Fruit fly (Drosophila melanogaster) whole organism, embryonic: Measurements from ENCODE around the gene Aldh.

Source experiments
- ATbp ChIP-seq: fragments of 200-800 bp; sonication (Bioruptor generic); optimal IDR thresholded peaks from 2 replicates; lab custom pipeline; 2017; ENCODE audit warnings: missing biosample characterization, mild to moderate bottlenecking, missing genetic modification characterization, missing genetic modification reagents
- Abd-B ChIP-seq: fragments of 200-800 bp; sonication (Bioruptor generic); optimal IDR thresholded peaks from 2 replicates; lab custom pipeline; 2018; ENCODE audit warnings: missing biosample characterization, mild to moderate bottlenecking, missing genetic modification characterization, moderate library complexity
- Blimp-1 ChIP-seq: fragments of 200-800 bp; sonication (Bioruptor generic); optimal IDR thresholded peaks from 3 replicates; lab custom pipeline; 2018; ENCODE audit warnings: missing biosample characterization, missing genetic modification characterization, mild to moderate bottlenecking, moderate library complexity, missing genetic modification reagents
- CG10565 ChIP-seq: fragments of 200-800 bp; sonication (Bioruptor generic); optimal IDR thresholded peaks from 3 replicates; lab custom pipeline; 2016; ENCODE audit warnings: missing biosample characterization, mild to moderate bottlenecking, missing genetic modification characterization
- CG11695 ChIP-seq: fragments of 200-800 bp; sonication (Bioruptor generic); IDR thresholded peaks from 3 replicates; pipeline ENCODE4 v1.3.6; 2022; ENCODE audit warnings: missing biosample characterization, missing genetic modification characterization
- CG11696 ChIP-seq: fragments of 200-800 bp; sonication (Bioruptor generic); IDR thresholded peaks from 2 replicates; pipeline ENCODE4 v1.3.6; 2022; ENCODE audit warnings: missing biosample characterization, missing genetic modification characterization
- CG12104 ChIP-seq: fragments of 200-800 bp; sonication (Bioruptor generic); optimal IDR thresholded peaks from 3 replicates; lab custom pipeline; 2016; ENCODE audit warnings: missing biosample characterization, missing genetic modification characterization
- CG12769 ChIP-seq: fragments of 200-800 bp; sonication (Bioruptor generic); optimal IDR thresholded peaks from 2 replicates; lab custom pipeline; 2019; ENCODE audit warnings: missing biosample characterization, mild to moderate bottlenecking, missing genetic modification characterization, moderate library complexity
- CG14667 ChIP-seq: fragments of 200-800 bp; sonication (Bioruptor generic); IDR thresholded peaks from 2 replicates; pipeline ENCODE4 v1.3.6; 2022; ENCODE audit warnings: missing biosample characterization, missing genetic modification characterization
- CG14860 ChIP-seq: fragments of 200-800 bp; sonication (Bioruptor generic); IDR thresholded peaks from 3 replicates; pipeline ENCODE4 v1.3.6; 2022; ENCODE audit warnings: missing biosample characterization, missing genetic modification characterization; ENCODE audit not compliant: partially characterized antibody
- CG15696 ChIP-seq: fragments of 200-800 bp; sonication (Bioruptor generic); optimal IDR thresholded peaks from 2 replicates; lab custom pipeline; 2019; ENCODE audit warnings: missing biosample characterization, mild to moderate bottlenecking, missing genetic modification characterization, moderate library complexity
- CG1602 ChIP-seq: fragments of 200-800 bp; sonication (Bioruptor generic); optimal IDR thresholded peaks from 3 replicates; lab custom pipeline; 2016; ENCODE audit warnings: missing biosample characterization, missing genetic modification characterization
- CG17359 ChIP-seq: fragments of 200-800 bp; sonication (Bioruptor generic); optimal IDR thresholded peaks from 3 replicates; lab custom pipeline; 2018; ENCODE audit warnings: missing biosample characterization, mild to moderate bottlenecking, missing genetic modification characterization, moderate library complexity
- CG17361 ChIP-seq: fragments of 200-800 bp; sonication (Bioruptor generic); IDR thresholded peaks from 3 replicates; pipeline ENCODE4 v1.3.6; 2022; ENCODE audit warnings: missing biosample characterization, missing genetic modification characterization
- CG17612 ChIP-seq: fragments of 200-800 bp; sonication (Bioruptor generic); IDR thresholded peaks from 2 replicates; pipeline ENCODE4 v1.3.6; 2022; ENCODE audit warnings: missing biosample characterization, missing genetic modification characterization
- CG2875 ChIP-seq: fragments of 200-800 bp; sonication (Bioruptor generic); optimal IDR thresholded peaks from 2 replicates; lab custom pipeline; 2017; ENCODE audit warnings: missing biosample characterization, mild to moderate bottlenecking, missing genetic modification characterization, missing genetic modification reagents
- CG31224 ChIP-seq: fragments of 200-800 bp; sonication (Bioruptor generic); IDR thresholded peaks from 2 replicates; pipeline ENCODE4 v1.3.6; 2022; ENCODE audit warnings: missing biosample characterization, missing genetic modification characterization
- CG6854 ChIP-seq: fragments of 200-800 bp; sonication (Bioruptor generic); optimal IDR thresholded peaks from 3 replicates; lab custom pipeline; 2017; ENCODE audit warnings: missing biosample characterization, mild to moderate bottlenecking, missing genetic modification characterization
- CG7556 ChIP-seq: fragments of 200-800 bp; sonication (Bioruptor generic); optimal IDR thresholded peaks from 2 replicates; lab custom pipeline; 2017; ENCODE audit warnings: missing biosample characterization, mild to moderate bottlenecking, missing genetic modification characterization
- CG8290 ChIP-seq, 3 experiments: fragments of 200-800 bp; sonication (Bioruptor generic); optimal IDR thresholded peaks; 2 replicates each; lab custom pipeline; 2016 to 2019; ENCODE audit warnings: missing biosample characterization in 3 of 3, missing genetic modification characterization in 3 of 3, mild to moderate bottlenecking in 2 of 3, moderate library complexity in 1 of 3
- CG9215 ChIP-seq: fragments of 200-800 bp; sonication (Bioruptor generic); IDR thresholded peaks from 2 replicates; pipeline ENCODE4 v1.3.6; 2022; ENCODE audit warnings: missing biosample characterization, missing genetic modification characterization
- CG9797 ChIP-seq: fragments of 200-800 bp; sonication (Bioruptor generic); optimal IDR thresholded peaks from 3 replicates; lab custom pipeline; 2018; ENCODE audit warnings: missing biosample characterization, mild to moderate bottlenecking, missing genetic modification characterization
- CG9876 ChIP-seq: fragments of 200-800 bp; sonication (Bioruptor generic); optimal IDR thresholded peaks from 2 replicates; lab custom pipeline; 2016; ENCODE audit warnings: missing biosample characterization, missing genetic modification characterization
- H2.0 ChIP-seq: fragments of 200-800 bp; sonication (Bioruptor generic); IDR thresholded peaks from 2 replicates; pipeline ENCODE4 v1.3.6; 2022; ENCODE audit warnings: missing biosample characterization, missing genetic modification characterization
- HLH4C ChIP-seq: fragments of 200-800 bp; sonication (Bioruptor generic); IDR thresholded peaks from 3 replicates; pipeline ENCODE4 v1.3.6; 2022; ENCODE audit warnings: missing biosample characterization, missing genetic modification characterization; ENCODE audit not compliant: partially characterized antibody
- Hsf ChIP-seq: fragments of 200-800 bp; sonication (Bioruptor generic); optimal IDR thresholded peaks from 3 replicates; lab custom pipeline; 2016; ENCODE audit warnings: missing biosample characterization, missing genetic modification characterization
- Lim3 ChIP-seq: fragments of 200-800 bp; sonication (Bioruptor generic); IDR thresholded peaks from 2 replicates; pipeline ENCODE4 v1.3.6; 2022; ENCODE audit warnings: missing biosample characterization, missing genetic modification characterization
- MESR4 ChIP-seq: fragments of 200-800 bp; sonication (Bioruptor generic); optimal IDR thresholded peaks from 2 replicates; lab custom pipeline; 2018; ENCODE audit warnings: missing biosample characterization, mild to moderate bottlenecking, missing genetic modification characterization, moderate library complexity
- Max ChIP-seq: fragments of 200-800 bp; sonication (Bioruptor generic); optimal IDR thresholded peaks from 2 replicates; lab custom pipeline; 2016; ENCODE audit warnings: missing biosample characterization, mild to moderate bottlenecking, missing genetic modification characterization
- Med ChIP-seq: fragments of 200-800 bp; sonication (Bioruptor generic); peaks from one replicate; lab custom pipeline; 2016; ENCODE audit warnings: missing biosample characterization, missing genetic modification characterization, mild to moderate bottlenecking, inconsistent platforms, moderate library complexity
- Opbp ChIP-seq: fragments of 200-800 bp; sonication (Bioruptor generic); IDR thresholded peaks from 3 replicates; pipeline ENCODE4 v1.3.6; 2022; ENCODE audit warnings: missing biosample characterization, missing genetic modification characterization; ENCODE audit not compliant: partially characterized antibody
- Side ChIP-seq: fragments of 200-800 bp; sonication (Bioruptor generic); optimal IDR thresholded peaks from 2 replicates; lab custom pipeline; 2016; ENCODE audit warnings: missing biosample characterization, missing genetic modification characterization
- Sry-δ ChIP-seq: fragments of 200-800 bp; sonication (Bioruptor generic); optimal IDR thresholded peaks from 2 replicates; lab custom pipeline; 2016; ENCODE audit warnings: missing biosample characterization, missing genetic modification characterization
- YL-1 ChIP-seq: fragments of 200-800 bp; sonication (Bioruptor generic); optimal IDR thresholded peaks from 3 replicates; lab custom pipeline; 2017; ENCODE audit warnings: missing biosample characterization, mild to moderate bottlenecking, missing genetic modification characterization
- bab2 ChIP-seq: fragments of 200-800 bp; sonication (Bioruptor generic); optimal IDR thresholded peaks from 2 replicates; lab custom pipeline; 2016; ENCODE audit warnings: missing biosample characterization, missing genetic modification characterization
- cas ChIP-seq: fragments of 200-800 bp; sonication (Bioruptor generic); IDR thresholded peaks from 2 replicates; pipeline ENCODE4 v1.3.6; 2022; ENCODE audit warnings: missing biosample characterization, missing genetic modification characterization
- chif ChIP-seq, 2 experiments: fragments of 200-800 bp; sonication (Bioruptor generic); optimal IDR thresholded peaks; 3 replicates each; lab custom pipeline; 2016; ENCODE audit warnings: missing biosample characterization in 2 of 2, missing genetic modification characterization in 2 of 2
- dati ChIP-seq: fragments of 200-800 bp; sonication (Bioruptor generic); IDR thresholded peaks from 2 replicates; pipeline ENCODE4 v1.3.6; 2022; ENCODE audit warnings: missing biosample characterization, missing genetic modification characterization
- hb ChIP-seq: fragments of 200-800 bp; sonication (Bioruptor generic); IDR thresholded peaks from 3 replicates; pipeline ENCODE4 v1.3.6; 2022; ENCODE audit warnings: missing biosample characterization, missing genetic modification characterization; ENCODE audit not compliant: partially characterized antibody
- hth ChIP-seq: fragments of >200 bp; optimal IDR thresholded peaks from 2 replicates; lab custom pipeline; 2017; ENCODE audit warnings: inconsistent platforms
- jumu ChIP-seq: fragments of 200-800 bp; sonication (Bioruptor generic); optimal IDR thresholded peaks from 3 replicates; lab custom pipeline; 2016; ENCODE audit warnings: missing biosample characterization, missing genetic modification characterization
- kah ChIP-seq: fragments of 200-800 bp; sonication (Bioruptor generic); optimal IDR thresholded peaks from 2 replicates; lab custom pipeline; 2018; ENCODE audit warnings: missing biosample characterization, mild to moderate bottlenecking, missing genetic modification characterization
- mam ChIP-seq: fragments of 200-800 bp; sonication (Bioruptor generic); optimal IDR thresholded peaks from 3 replicates; lab custom pipeline; 2016; ENCODE audit warnings: missing biosample characterization, missing genetic modification characterization
- pfk ChIP-seq: fragments of 200-800 bp; sonication (Bioruptor generic); optimal IDR thresholded peaks from 2 replicates; lab custom pipeline; 2018; ENCODE audit warnings: missing biosample characterization, mild to moderate bottlenecking, missing genetic modification characterization, moderate library complexity
- psq ChIP-seq: fragments of 200-800 bp; sonication (Bioruptor generic); optimal IDR thresholded peaks from 2 replicates; lab custom pipeline; 2017; ENCODE audit warnings: missing biosample characterization, missing genetic modification characterization
- schlank ChIP-seq: fragments of 200-800 bp; sonication (Bioruptor generic); optimal IDR thresholded peaks from 2 replicates; lab custom pipeline; 2018; ENCODE audit warnings: missing biosample characterization, mild to moderate bottlenecking, missing genetic modification characterization
- sens ChIP-seq: fragments of 200-800 bp; sonication (Bioruptor generic); peaks from one replicate; lab custom pipeline; 2016; ENCODE audit warnings: missing biosample characterization, missing genetic modification characterization
- sim ChIP-seq: fragments of 200-800 bp; sonication (Bioruptor generic); IDR thresholded peaks from 2 replicates; pipeline ENCODE4 v1.3.6; 2022; ENCODE audit warnings: missing biosample characterization, missing genetic modification characterization
- tgo ChIP-seq: fragments of 200-800 bp; sonication (Bioruptor generic); IDR thresholded peaks from 3 replicates; pipeline ENCODE4 v1.3.6; 2022; ENCODE audit warnings: missing biosample characterization, missing genetic modification characterization
- yki ChIP-seq: fragments of >200 bp; optimal IDR thresholded peaks from 3 replicates; lab custom pipeline; 2018

Gene Aldh

dm6 chr2L:9388013-9388605 is 920 bp downstream of the Aldh start (continued):
- TF ChIP-seq CG1602 (GFP tag; lab: Kevin White, UChicago) = peak; percentile 34
- TF ChIP-seq CG11696 (GFP tag; lab: Robert Waterston, UW) = peak; percentile 65
- peak; percentile 51; the same call in 1 of the 2 replicates for TF ChIP-seq CG31224 (GFP tag; lab: Robert Waterston, UW)
- TF ChIP-seq CG14860 (GFP tag; lab: Robert Waterston, UW) = no peak
- TF ChIP-seq CG15696 (tag; lab: Kevin White, UChicago) = peak; percentile 14
- peak; percentile 25 for TF ChIP-seq CG12104
- TF ChIP-seq jumu (GFP tag; lab: Kevin White, UChicago) = peak; percentile 56
- peak; percentile 37 for TF ChIP-seq CG7556 (GFP tag; lab: Kevin White, UChicago)
- TF ChIP-seq Lim3 (GFP tag; lab: Robert Waterston, UW) = no peak
- TF ChIP-seq hth (lab: Kevin White, UChicago) = no peak
- TF ChIP-seq Blimp-1 (GFP tag; lab: Kevin White, UChicago) = peak; percentile 21
- TF ChIP-seq CG12769 (tag; lab: Kevin White, UChicago) = peak; percentile 95
- peak; percentile 61 for TF ChIP-seq Abd-B (GFP tag; lab: Kevin White, UChicago)
- TF ChIP-seq sim = no peak
- peak; percentile 82 for TF ChIP-seq schlank (tag; lab: Kevin White, UChicago)
- TF ChIP-seq mam (GFP tag; lab: Kevin White, UChicago) = peak; percentile 88
- no peak for TF ChIP-seq CG8290 (GFP tag; optimal IDR thresholded peaks at IDR 0.05; lab: Kevin White, UChicago)
- peak in 1 of 2 experiments; percentile 95 for TF ChIP-seq CG8290 (tag; optimal IDR thresholded peaks at IDR 0.05; lab: Kevin White, UChicago)
- TF ChIP-seq CG14667 (GFP tag; lab: Robert Waterston, UW) = peak; percentile 48; the same call in 1 of the 2 replicates
- TF ChIP-seq sens = peak; percentile 87
- peak; percentile 58 for TF ChIP-seq CG9215 (GFP tag; lab: Robert Waterston, UW)
- peak; percentile 59 to 76 for TF ChIP-seq chif (GFP tag; optimal IDR thresholded peaks at IDR 0.05; lab: Kevin White, UChicago)
- peak; percentile 61; the same call in 2 of the 3 replicates for TF ChIP-seq CG11695
- TF ChIP-seq kah (GFP tag; lab: Kevin White, UChicago) = no peak
- TF ChIP-seq CG9797 = no peak
- peak; percentile 29; the same call in 1 of the 3 replicates for TF ChIP-seq CG17361 (GFP tag; lab: Robert Waterston, UW)
- no peak for TF ChIP-seq CG2875 (GFP tag; lab: Kevin White, UChicago)
- peak; percentile 28 for TF ChIP-seq psq (GFP tag; lab: Kevin White, UChicago)
- TF ChIP-seq bab2 (GFP tag; lab: Kevin White, UChicago) = peak; percentile 61
- peak; percentile 43 for TF ChIP-seq CG17359 (tag; lab: Kevin White, UChicago)
- TF ChIP-seq HLH4C (GFP tag; lab: Robert Waterston, UW) = no peak
- no peak for TF ChIP-seq Opbp (GFP tag; lab: Robert Waterston, UW)
- TF ChIP-seq pfk (GFP tag; lab: Kevin White, UChicago) = no peak
- TF ChIP-seq Med (GFP tag; lab: Kevin White, UChicago) = peak; percentile 98
- peak; percentile 13 for TF ChIP-seq ATbp
- peak; percentile 30; the same call in 1 of the 2 replicates for TF ChIP-seq CG17612 (GFP tag; lab: Robert Waterston, UW)
- no peak for TF ChIP-seq CG10565 (GFP tag; lab: Kevin White, UChicago)
- peak; percentile 68 for TF ChIP-seq H2.0
- TF ChIP-seq CG6854 (GFP tag; lab: Kevin White, UChicago) = no peak
- no peak for TF ChIP-seq dati (GFP tag; lab: Robert Waterston, UW)
- 0 out of 2 replicates have a peak, but pooled peaks have one; percentile 22 for TF ChIP-seq cas (GFP tag; lab: Robert Waterston, UW)
- TF ChIP-seq tgo = peak; percentile 63; the same call in 2 of the 3 replicates
- TF ChIP-seq yki (lab: Kevin White, UChicago) = no peak
- TF ChIP-seq Side = peak; percentile 67
- TF ChIP-seq MESR4 (GFP tag; lab: Kevin White, UChicago) = no peak
- TF ChIP-seq CG9876 = peak; percentile 65
- TF ChIP-seq Hsf (GFP tag; lab: Kevin White, UChicago) = peak; percentile 59
- TF ChIP-seq Sry-δ (GFP tag; lab: Kevin White, UChicago) = peak; percentile 18
- peak; percentile 40 for TF ChIP-seq Max (GFP tag; lab: Kevin White, UChicago)
- no peak for TF ChIP-seq hb
- no peak for TF ChIP-seq YL-1
